Worm (Caenorhabditis elegans): ENCODE measurements around the gene col-156.

col-156 gene

DNA sequence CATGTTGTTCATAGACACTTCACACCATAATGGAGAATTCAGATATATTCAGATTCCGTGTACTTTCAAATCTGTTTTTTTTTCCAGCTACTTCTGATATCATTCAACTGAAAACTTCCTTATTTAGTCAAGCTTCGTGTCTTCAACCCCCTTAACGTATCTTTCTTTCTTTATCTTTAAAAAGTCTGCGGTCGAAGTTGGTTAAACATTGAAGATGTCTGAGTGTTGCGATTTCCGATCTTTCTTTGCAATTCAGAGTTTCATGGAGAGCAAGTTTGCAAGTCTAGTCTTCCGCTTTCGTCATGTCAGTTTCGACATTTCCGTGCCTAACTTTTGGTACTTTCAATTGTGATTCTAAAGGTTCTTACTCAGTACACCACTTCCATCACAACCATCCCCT, 14.9 kb downstream of the col-156 start:
- TF ChIP-seq pha-4 (tag; optimal IDR thresholded peaks at IDR 0.05): no peak
- TF ChIP-seq ztf-3 (GFP tag; optimal IDR thresholded peaks at IDR 0.05): no peak
- TF ChIP-seq gei-17 (GFP tag; optimal IDR thresholded peaks at IDR 0.05): no peak
- no peak for TF ChIP-seq egl-44 (GFP tag; IDR thresholded peaks at IDR 0.05)
- TF ChIP-seq tbx-9 (tag; optimal IDR thresholded peaks at IDR 0.05; ENCODE audit: borderline replicate concordance): no peak
- no peak for TF ChIP-seq let-607 (tag; optimal IDR thresholded peaks at IDR 0.05)
- TF ChIP-seq mes-4 (tag; optimal IDR thresholded peaks at IDR 0.05): no peak
- TF ChIP-seq unc-62 (GFP tag; optimal IDR thresholded peaks at IDR 0.05): no peak
- no peak for TF ChIP-seq hlh-26 (GFP tag; conservative IDR thresholded peaks at IDR 0.05)
- no peak for TF ChIP-seq K11D2.4 (GFP tag; IDR thresholded peaks at IDR 0.05)
- no peak for TF ChIP-seq D2030.7 (GFP tag; IDR thresholded peaks at IDR 0.05)
- TF ChIP-seq mel-28 (tag; optimal IDR thresholded peaks at IDR 0.05; ENCODE audit: borderline replicate concordance): no peak
- no peak for TF ChIP-seq attf-3 (GFP tag; conservative IDR thresholded peaks at IDR 0.05)
- no peak for TF ChIP-seq xnd-1 (tag; optimal IDR thresholded peaks at IDR 0.05)
- TF ChIP-seq B0261.1 (tag; optimal IDR thresholded peaks at IDR 0.05): no peak
- TF ChIP-seq somi-1 (GFP tag; optimal IDR thresholded peaks at IDR 0.05): no peak
- TF ChIP-seq aptf-2 (GFP tag; conservative IDR thresholded peaks at IDR 0.05): no peak

DNA sequence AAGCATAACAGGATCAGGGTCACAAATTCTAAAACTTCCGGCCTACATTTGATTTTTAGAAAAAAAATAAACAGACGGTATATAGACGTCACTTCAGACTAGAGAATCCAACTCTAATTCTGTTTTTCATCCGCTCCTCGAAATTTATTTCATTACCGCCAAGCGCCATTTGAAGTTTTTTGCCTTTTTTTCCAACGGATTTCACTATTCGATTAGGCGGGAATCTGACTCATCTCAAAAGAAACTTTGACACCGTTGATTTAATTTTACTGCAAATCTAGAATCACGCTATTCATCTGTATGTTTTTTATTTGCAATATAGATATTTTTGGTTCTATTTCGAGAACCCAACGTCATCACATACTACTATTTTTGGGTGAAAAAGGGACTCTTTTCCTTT, 19.3 kb downstream of the col-156 start:
- TF ChIP-seq K11D2.4 (GFP tag; IDR thresholded peaks at IDR 0.05): no peak
- TF ChIP-seq F57A8.1 (GFP tag; optimal IDR thresholded peaks at IDR 0.05): no peak
- no peak for TF ChIP-seq ceh-58 (GFP tag; IDR thresholded peaks at IDR 0.05)
- no peak for TF ChIP-seq F55B11.4 (tag; optimal IDR thresholded peaks at IDR 0.05; ENCODE audit: borderline replicate concordance, insufficient read depth)
- TF ChIP-seq F37B4.10 (GFP tag; IDR thresholded peaks at IDR 0.05): no peak
- TF ChIP-seq Y79H2A.3 (GFP tag; conservative IDR thresholded peaks at IDR 0.05): no peak
- TF ChIP-seq chd-7 (tag; optimal IDR thresholded peaks at IDR 0.05): no peak
- no peak for TF ChIP-seq ceh-79 (tag; optimal IDR thresholded peaks at IDR 0.05)
- no peak for TF ChIP-seq K12H6.12 (tag; optimal IDR thresholded peaks at IDR 0.05)
- TF ChIP-seq zim-3 (tag; optimal IDR thresholded peaks at IDR 0.05): no peak
- no peak for TF ChIP-seq nhr-80 (tag; optimal IDR thresholded peaks at IDR 0.05)
- no peak for TF ChIP-seq cebp-1 (GFP tag; IDR thresholded peaks at IDR 0.05)
- no peak for TF ChIP-seq cebp-1 (tag; optimal IDR thresholded peaks at IDR 0.05)
- no peak for TF ChIP-seq Y95B8A.8 (GFP tag; IDR thresholded peaks at IDR 0.05)
- no peak for TF ChIP-seq hlh-26 (GFP tag; conservative IDR thresholded peaks at IDR 0.05)
- TF ChIP-seq F39B2.1 (GFP tag; IDR thresholded peaks at IDR 0.05): no peak
- TF ChIP-seq cebp-2 (GFP tag; IDR thresholded peaks at IDR 0.05): no peak
- TF ChIP-seq nfyb-1 (GFP tag; IDR thresholded peaks at IDR 0.05): no peak
- TF ChIP-seq lir-1 (GFP tag; conservative IDR thresholded peaks at IDR 0.05): no peak
- no peak for TF ChIP-seq F52B5.7 (tag; optimal IDR thresholded peaks at IDR 0.05)
- no peak for TF ChIP-seq tbx-9 (tag; optimal IDR thresholded peaks at IDR 0.05; ENCODE audit: borderline replicate concordance)

DNA sequence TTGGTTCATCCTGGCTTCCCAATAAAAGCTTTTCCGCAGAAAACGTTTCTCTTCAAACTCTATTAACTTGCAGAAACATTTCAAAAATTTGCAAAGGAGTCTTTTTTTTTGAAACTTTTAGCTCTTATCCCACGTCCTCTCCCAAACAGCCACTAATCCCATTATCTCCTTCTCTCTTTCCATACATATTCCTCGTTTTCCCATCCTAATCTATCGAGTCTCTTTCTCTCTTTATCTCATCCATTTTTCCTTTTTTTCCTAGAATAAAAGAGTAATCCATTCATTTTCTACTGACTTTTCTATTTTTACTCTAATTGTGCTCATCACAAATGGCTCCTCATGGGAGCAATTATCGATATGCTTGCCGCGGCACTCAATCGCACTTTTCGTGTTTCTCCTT, 21.4 kb downstream of the col-156 start:
- TF ChIP-seq akir-1 (GFP tag; optimal IDR thresholded peaks at IDR 0.05) (no peak), snpc-1.1 (tag; optimal IDR thresholded peaks at IDR 0.05; ENCODE audit: insufficient read depth) (no peak), egl-18 (GFP tag; IDR thresholded peaks at IDR 0.05) (no peak), ceh-27 (GFP tag; optimal IDR thresholded peaks at IDR 0.05) (no peak), pha-4 (tag; optimal IDR thresholded peaks at IDR 0.05) (no peak), lin-26 (GFP tag; IDR thresholded peaks at IDR 0.05) (no peak), lin-35 (GFP tag; optimal IDR thresholded peaks at IDR 0.05) (no peak), K11D2.4 (GFP tag; IDR thresholded peaks at IDR 0.05) (no peak), F49E8.2 (tag; optimal IDR thresholded peaks at IDR 0.05; ENCODE audit: insufficient read depth) (no peak), snpc-3.4 (tag; optimal IDR thresholded peaks at IDR 0.05) (no peak), tlf-1 (GFP tag; optimal IDR thresholded peaks at IDR 0.05) (no peak), hsf-1 (GFP tag; IDR thresholded peaks at IDR 0.05) (no peak), lsl-1 (GFP tag; optimal IDR thresholded peaks at IDR 0.05) (no peak), hrde-1 (tag; optimal IDR thresholded peaks at IDR 0.05; ENCODE audit: borderline replicate concordance) (no peak), B0336.3 (GFP tag; IDR thresholded peaks at IDR 0.05) (no peak)

All from whole organism, young adult.